Worm (Caenorhabditis elegans) whole organism, L2 larva: ENCODE measurements around the gene glod-4.
A peak's percentile ranks its signal among the peaks of the same experiment; 100 is the strongest.

Experiments used
- F13H6.1 ChIP-seq: sonication (generic microtip); optimal IDR thresholded peaks from 2 replicates; lab custom pipeline; 2016; ENCODE audit warnings: missing genetic modification characterization, missing compliant biosample characterization
- R02D3.7 ChIP-seq: fragments of 150-350 bp; optimal IDR thresholded peaks from 2 replicates; lab custom pipeline; 2014; ENCODE audit warnings: missing biosample characterization, missing genetic modification characterization
- Y55F3AM.14 ChIP-seq: fragments of 200-800 bp; sonication (Bioruptor generic); optimal IDR thresholded peaks from 2 replicates; lab custom pipeline; 2018; ENCODE audit warnings: mild to moderate bottlenecking, missing genetic modification characterization, missing compliant biosample characterization
- ZK546.5 ChIP-seq: sonication (generic microtip); optimal IDR thresholded peaks from 2 replicates; lab custom pipeline; 2017; ENCODE audit warnings: missing biosample characterization, missing genetic modification characterization
- alr-1 ChIP-seq: fragments of 150-350 bp; optimal IDR thresholded peaks from 2 replicates; lab custom pipeline; 2014; ENCODE audit warnings: missing biosample characterization, missing genetic modification characterization
- aly-2 ChIP-seq: fragments of 150-350 bp; optimal IDR thresholded peaks from 2 replicates; lab custom pipeline; 2014; ENCODE audit warnings: missing biosample characterization, missing genetic modification characterization
- ama-1 ChIP-seq: fragments of 150-350 bp; optimal IDR thresholded peaks from 2 replicates; lab custom pipeline; 2018; ENCODE audit warnings: inconsistent platforms
- blmp-1 ChIP-seq: sonication (generic microtip); optimal IDR thresholded peaks from 2 replicates; lab custom pipeline; 2017; ENCODE audit warnings: missing genetic modification characterization, mild to moderate bottlenecking, missing compliant biosample characterization, antibody characterized with exemption, moderate library complexity; ENCODE audit not compliant: insufficient read depth
- ceh-16 ChIP-seq: fragments of 150-350 bp; optimal IDR thresholded peaks from 2 replicates; lab custom pipeline; 2014; ENCODE audit warnings: missing biosample characterization, missing genetic modification characterization
- crh-2 ChIP-seq: sonication (generic microtip); optimal IDR thresholded peaks from 2 replicates; lab custom pipeline; 2017; ENCODE audit warnings: missing biosample characterization, missing genetic modification characterization
- dmd-4 ChIP-seq: sonication (generic microtip); optimal IDR thresholded peaks from 2 replicates; lab custom pipeline; 2017; ENCODE audit warnings: missing biosample characterization, missing genetic modification characterization
- egl-27 ChIP-seq: sonication (generic microtip); optimal IDR thresholded peaks from 3 replicates; lab custom pipeline; 2017; ENCODE audit warnings: missing biosample characterization, missing genetic modification reagents, missing genetic modification characterization
- elt-3 ChIP-seq: sonication (generic microtip); optimal IDR thresholded peaks from 2 replicates; lab custom pipeline; 2017; ENCODE audit warnings: missing biosample characterization, missing genetic modification characterization
- fos-1 ChIP-seq: fragments of 150-350 bp; optimal IDR thresholded peaks from 2 replicates; lab custom pipeline; 2014; ENCODE audit warnings: missing biosample characterization, missing genetic modification characterization
- gmeb-1 ChIP-seq: fragments of 150-350 bp; optimal IDR thresholded peaks from 2 replicates; lab custom pipeline; 2014; ENCODE audit warnings: missing biosample characterization, missing genetic modification characterization
- lin-39 ChIP-seq: fragments of 150-350 bp; optimal IDR thresholded peaks from 2 replicates; lab custom pipeline; 2014; ENCODE audit warnings: missing biosample characterization, missing genetic modification reagents, missing genetic modification characterization
- lsy-2 ChIP-seq, 2 experiments: fragments of 150-350 bp in 1 of 2; sonication (generic microtip) in 1 of 2; optimal IDR thresholded peaks; 2 replicates each; lab custom pipeline; 2014 to 2017; ENCODE audit warnings: missing biosample characterization in 2 of 2, missing genetic modification characterization in 2 of 2
- mab-5 ChIP-seq: fragments of 150-350 bp; optimal IDR thresholded peaks from 2 replicates; lab custom pipeline; 2014; ENCODE audit warnings: missing biosample characterization, missing genetic modification characterization
- mbf-1 ChIP-seq: sonication (generic microtip); optimal IDR thresholded peaks from 2 replicates; lab custom pipeline; 2017; ENCODE audit warnings: missing biosample characterization, missing genetic modification characterization
- mdl-1 ChIP-seq, 2 experiments: fragments of 150-350 bp in 1 of 2; sonication (generic microtip) in 1 of 2; optimal IDR thresholded peaks; 2 replicates each; lab custom pipeline; 2017; ENCODE audit warnings: missing biosample characterization in 2 of 2, missing genetic modification characterization in 2 of 2
- nhr-10 ChIP-seq: sonication (generic microtip); optimal IDR thresholded peaks from 2 replicates; lab custom pipeline; 2017; ENCODE audit warnings: missing biosample characterization, missing genetic modification characterization
- nhr-11 ChIP-seq: fragments of 150-350 bp; optimal IDR thresholded peaks from 2 replicates; lab custom pipeline; 2014; ENCODE audit warnings: missing biosample characterization, missing genetic modification characterization
- nhr-12 ChIP-seq: fragments of 150-350 bp; optimal IDR thresholded peaks from 2 replicates; lab custom pipeline; 2014; ENCODE audit warnings: missing biosample characterization, missing genetic modification characterization
- nhr-129 ChIP-seq: fragments of 150-350 bp; optimal IDR thresholded peaks from 2 replicates; lab custom pipeline; 2014; ENCODE audit warnings: missing biosample characterization, missing genetic modification characterization
- nhr-21 ChIP-seq: fragments of 150-350 bp; optimal IDR thresholded peaks from 2 replicates; lab custom pipeline; 2014; ENCODE audit warnings: missing biosample characterization, missing genetic modification characterization
- nhr-23 ChIP-seq: fragments of 150-350 bp; optimal IDR thresholded peaks from 2 replicates; lab custom pipeline; 2014; ENCODE audit warnings: missing biosample characterization, missing genetic modification reagents, missing genetic modification characterization
- nhr-25 ChIP-seq: fragments of 150-350 bp; sonication (generic microtip); optimal IDR thresholded peaks from 3 replicates; lab custom pipeline; 2014; ENCODE audit warnings: missing biosample characterization, missing genetic modification characterization
- nhr-6 ChIP-seq: fragments of 150-350 bp; optimal IDR thresholded peaks from 2 replicates; lab custom pipeline; 2014; ENCODE audit warnings: missing biosample characterization, missing genetic modification characterization
- peb-1 ChIP-seq: fragments of 150-350 bp; optimal IDR thresholded peaks from 2 replicates; lab custom pipeline; 2014; ENCODE audit warnings: missing biosample characterization, missing genetic modification characterization
- sem-4 ChIP-seq: fragments of 150-350 bp; optimal IDR thresholded peaks from 2 replicates; lab custom pipeline; 2014; ENCODE audit warnings: missing biosample characterization, missing genetic modification reagents, missing genetic modification characterization
- skn-1 ChIP-seq: sonication (generic microtip); optimal IDR thresholded peaks from 2 replicates; lab custom pipeline; 2017; ENCODE audit warnings: missing biosample characterization, missing genetic modification characterization
- sma-3 ChIP-seq: sonication (generic microtip); optimal IDR thresholded peaks from 2 replicates; lab custom pipeline; 2016; ENCODE audit warnings: missing genetic modification reagents, missing genetic modification characterization, missing compliant biosample characterization
- sma-9 ChIP-seq, 2 experiments: fragments of 150-350 bp in 1 of 2; sonication (generic microtip) in 1 of 2; optimal IDR thresholded peaks; 2 replicates each; lab custom pipeline; 2014 to 2016; ENCODE audit warnings: missing genetic modification characterization in 2 of 2, mild to moderate bottlenecking in 1 of 2, missing biosample characterization in 1 of 2, missing compliant biosample characterization in 1 of 2, missing genetic modification reagents in 1 of 2, moderate library complexity in 1 of 2
- snpc-4 ChIP-seq: fragments of 150-350 bp; optimal IDR thresholded peaks from 2 replicates; lab custom pipeline; 2014; ENCODE audit warnings: missing biosample characterization, missing genetic modification characterization
- unc-39 ChIP-seq: fragments of 150-350 bp; optimal IDR thresholded peaks from 2 replicates; lab custom pipeline; 2014; ENCODE audit warnings: missing biosample characterization, missing genetic modification characterization
- unc-55 ChIP-seq: fragments of 150-350 bp; sonication (generic microtip); optimal IDR thresholded peaks from 3 replicates; lab custom pipeline; 2014; ENCODE audit warnings: missing biosample characterization, missing genetic modification reagents, missing genetic modification characterization
- unc-62 ChIP-seq: fragments of 150-350 bp; optimal IDR thresholded peaks from 2 replicates; lab custom pipeline; 2014; ENCODE audit warnings: missing biosample characterization, missing genetic modification reagents, missing genetic modification characterization
- zag-1 ChIP-seq: fragments of 150-350 bp; optimal IDR thresholded peaks from 2 replicates; lab custom pipeline; 2014; ENCODE audit warnings: missing biosample characterization, missing genetic modification characterization
- ztf-11 ChIP-seq: sonication (generic microtip); optimal IDR thresholded peaks from 2 replicates; lab custom pipeline; 2017; ENCODE audit warnings: missing biosample characterization, missing genetic modification characterization
- ztf-4 ChIP-seq: fragments of 150-350 bp; optimal IDR thresholded peaks from 2 replicates; lab custom pipeline; 2014; ENCODE audit warnings: missing biosample characterization, missing genetic modification characterization

The glod-4 gene

DNA sequence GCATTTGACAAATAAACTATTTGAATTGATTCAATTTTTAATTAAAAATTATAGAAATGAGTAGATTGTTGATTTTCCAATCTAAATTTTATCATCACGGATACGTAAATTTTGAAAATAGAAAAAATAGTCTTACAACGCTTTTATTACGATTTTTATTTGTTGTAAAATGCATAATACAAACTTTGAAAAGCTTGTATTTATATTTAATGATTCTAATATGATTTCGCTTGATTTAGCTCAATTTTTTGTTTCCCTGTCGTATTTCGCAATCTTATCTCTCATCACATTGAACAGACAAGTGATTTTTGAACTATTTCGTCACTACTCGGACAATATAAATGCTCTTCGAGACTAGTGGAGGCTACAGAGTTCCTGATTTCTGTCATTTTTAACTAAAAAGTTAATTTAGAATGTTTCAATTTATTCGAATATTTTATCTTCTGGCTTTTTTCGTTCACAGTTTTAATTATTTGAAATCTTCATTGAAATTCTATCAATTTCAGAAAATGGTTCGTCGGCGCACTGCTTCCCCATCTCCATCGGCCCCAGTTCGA, 1.8 kb upstream of the glod-4 start, which contains the start of the genes wht-3 and har-1:
Gene wht-3, minus strand, starts transcription at position 51 of the 557 bp plus-strand sequence.
Gene har-1, plus strand, starts transcription at position 507 of the 557 bp plus-strand sequence.
- TF ChIP-seq egl-27 (tag; lab: Kevin White, UChicago) (no peak), skn-1 (no peak), aly-2 (tag; lab: Kevin White, UChicago) (no peak), sem-4 (tag; lab: Kevin White, UChicago) (no peak), nhr-11 (tag; lab: Kevin White, UChicago) (no peak), lsy-2 (tag; optimal IDR thresholded peaks at IDR 0.05; lab: Kevin White, UChicago) (peak in 1 of 2 experiments; percentile 39), fos-1 (tag; lab: Kevin White, UChicago) (no peak), sma-9 (GFP tag; optimal IDR thresholded peaks at IDR 0.05; lab: Kevin White, UChicago) (peak; percentile 7), sma-9 (tag; optimal IDR thresholded peaks at IDR 0.05; lab: Kevin White, UChicago) (no peak), R02D3.7 (tag; lab: Kevin White, UChicago) (no peak), nhr-23 (no peak), nhr-21 (tag; lab: Kevin White, UChicago) (no peak), snpc-4 (tag; lab: Kevin White, UChicago) (no peak), unc-55 (GFP tag; lab: Kevin White, UChicago) (no peak), nhr-10 (tag; lab: Kevin White, UChicago) (no peak)

DNA sequence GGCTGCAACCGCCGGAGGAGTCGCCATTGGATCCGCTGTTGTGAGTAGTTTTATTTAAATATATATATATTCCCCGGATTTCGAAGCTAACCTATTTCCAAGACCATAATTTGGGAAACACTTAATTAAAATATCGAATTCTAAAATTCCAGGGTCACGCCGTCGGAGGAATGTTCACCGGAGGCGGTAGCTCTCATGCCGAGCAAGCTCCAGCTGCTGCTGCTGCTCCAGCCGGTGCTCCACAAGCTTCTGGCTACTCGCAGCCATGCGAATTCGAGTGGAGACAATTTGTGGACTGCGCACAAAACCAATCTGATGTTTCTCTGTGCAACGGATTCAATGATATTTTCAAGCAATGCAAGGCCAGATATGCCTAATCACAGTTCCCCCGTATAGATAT, 1.1 kb upstream of the glod-4 start:
- TF ChIP-seq alr-1 (tag; lab: Kevin White, UChicago) (no peak), blmp-1 (tag; lab: Kevin White, UChicago) (no peak), skn-1 (no peak), mbf-1 (tag; lab: Kevin White, UChicago) (no peak), unc-62 (GFP tag; lab: Kevin White, UChicago) (no peak), nhr-12 (tag; lab: Kevin White, UChicago) (no peak), ama-1 (lab: Kevin White, UChicago) (no peak), egl-27 (tag; lab: Kevin White, UChicago) (no peak), mdl-1 (tag; optimal IDR thresholded peaks at IDR 0.05; lab: Kevin White, UChicago) (no peak), nhr-6 (tag; lab: Kevin White, UChicago) (no peak), nhr-23 (no peak)
- TF ChIP-seq, all 48 proteins: peak for 0

DNA sequence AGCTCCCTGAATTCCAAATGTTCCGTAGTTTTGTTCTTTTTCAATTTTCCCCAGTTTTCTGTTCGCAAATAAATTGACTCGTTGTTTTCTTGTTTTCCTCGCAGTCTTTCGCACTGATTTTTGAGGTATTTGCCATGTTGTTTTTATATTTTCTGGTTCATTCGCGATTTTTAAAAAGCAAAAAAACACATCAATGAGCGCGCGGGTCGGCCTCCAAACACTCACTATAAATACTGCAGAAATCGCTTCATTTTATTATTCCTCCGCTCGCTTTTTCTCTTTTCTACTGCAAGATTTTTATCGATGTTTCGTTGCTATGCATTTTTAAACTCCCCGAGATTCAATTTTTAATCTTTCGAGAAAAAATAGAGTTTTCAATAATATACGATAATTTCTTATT, 571 bp upstream of the glod-4 start:
- TF ChIP-seq Y55F3AM.14 (GFP tag; lab: Kevin White, UChicago) (no peak), lin-39 (tag; lab: Kevin White, UChicago) (no peak), ztf-4 (no peak), lsy-2 (tag; optimal IDR thresholded peaks at IDR 0.05; lab: Kevin White, UChicago) (no peak), R02D3.7 (tag; lab: Kevin White, UChicago) (no peak), nhr-129 (no peak), ztf-11 (tag; lab: Kevin White, UChicago) (no peak), elt-3 (tag; lab: Kevin White, UChicago) (no peak), snpc-4 (tag; lab: Kevin White, UChicago) (no peak), crh-2 (tag; lab: Kevin White, UChicago) (no peak), peb-1 (tag; lab: Kevin White, UChicago) (no peak), gmeb-1 (no peak), zag-1 (tag; lab: Kevin White, UChicago) (no peak), sma-3 (GFP tag; lab: Kevin White, UChicago) (no peak)

DNA sequence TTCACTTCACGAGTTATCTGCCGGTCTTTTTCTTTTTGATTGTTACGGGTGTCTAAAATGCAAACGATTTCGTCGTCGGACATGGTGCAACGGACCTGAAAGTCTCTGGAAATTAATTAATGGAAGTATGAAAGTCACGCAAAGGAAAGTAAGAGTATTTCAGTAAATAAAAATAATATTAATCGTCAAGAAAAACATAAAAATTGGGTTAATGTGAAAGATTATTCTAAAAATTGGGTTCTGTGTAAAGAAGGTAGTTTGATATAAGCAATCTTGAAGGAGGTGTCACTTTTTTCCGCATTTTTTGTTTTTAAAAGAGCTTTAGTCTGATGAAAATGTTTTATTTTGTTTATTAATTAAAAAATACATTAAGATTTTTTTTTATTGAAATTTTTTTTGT, 3.9 kb downstream of the glod-4 start, which contains the start of gene C16C10.9:
Gene C16C10.9, minus strand, starts transcription at position 101 of the 400 bp plus-strand sequence.
- TF ChIP-seq unc-39 (tag; lab: Kevin White, UChicago) = no peak
- TF ChIP-seq snpc-4 (tag; lab: Kevin White, UChicago) = no peak
- no peak for TF ChIP-seq R02D3.7 (tag; lab: Kevin White, UChicago)
- no peak for TF ChIP-seq Y55F3AM.14 (GFP tag; lab: Kevin White, UChicago)
- no peak for TF ChIP-seq elt-3 (tag; lab: Kevin White, UChicago)
- TF ChIP-seq mab-5 (tag; lab: Kevin White, UChicago) = no peak
- TF ChIP-seq dmd-4 (tag; lab: Kevin White, UChicago) = no peak
- TF ChIP-seq alr-1 (tag; lab: Kevin White, UChicago) = no peak
- no peak for TF ChIP-seq ceh-16
- no peak for TF ChIP-seq ZK546.5
- TF ChIP-seq nhr-6 (tag; lab: Kevin White, UChicago) = no peak
- no peak for TF ChIP-seq F13H6.1 (tag; lab: Kevin White, UChicago)
- TF ChIP-seq skn-1 = no peak
- TF ChIP-seq nhr-25 = no peak
